Worm (Caenorhabditis elegans) whole organism, L4/young adult: ENCODE data around the gene M142.8.

Experiments used
- W03F9.2 ChIP-seq: fragments of 150-350 bp; optimal IDR thresholded peaks from 2 replicates; lab custom pipeline; 2014; ENCODE audit warnings: missing biosample characterization, missing genetic modification characterization
- dao-5 ChIP-seq: sonication (generic microtip); optimal IDR thresholded peaks from 2 replicates; lab custom pipeline; 2016; ENCODE audit warnings: missing genotype, missing genetic modification characterization, moderate library complexity, missing compliant biosample characterization
- him-1 ChIP-seq: sonication (generic microtip); optimal IDR thresholded peaks from 2 replicates; lab custom pipeline; 2016; ENCODE audit warnings: missing genotype, missing genetic modification reagents, missing genetic modification characterization, missing compliant biosample characterization

Gene M142.8

DNA sequence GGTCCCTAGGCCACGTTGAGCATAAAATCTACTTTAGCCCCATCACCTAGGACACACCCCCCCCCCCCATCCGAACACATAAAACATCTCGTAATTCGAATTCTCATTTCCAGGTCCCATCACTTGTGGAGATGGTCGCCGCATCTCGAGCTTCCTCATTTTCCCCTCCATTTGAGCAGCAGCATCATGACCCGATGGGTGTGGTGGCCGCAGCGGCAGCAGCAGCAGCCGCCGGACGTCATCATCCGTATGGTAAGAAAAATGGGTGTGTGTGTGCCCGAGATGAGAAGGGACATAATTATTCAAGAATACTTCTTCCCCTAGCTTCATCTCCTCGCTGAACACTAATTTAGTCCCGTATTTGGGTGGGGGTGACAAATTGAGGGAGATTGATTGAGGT is 12.0 kb upstream of the M142.8 start:
- TF ChIP-seq W03F9.2 (tag; lab: Kevin White, UChicago) (no peak), him-1 (no peak), dao-5 (tag; lab: Kevin White, UChicago) (no peak)

DNA sequence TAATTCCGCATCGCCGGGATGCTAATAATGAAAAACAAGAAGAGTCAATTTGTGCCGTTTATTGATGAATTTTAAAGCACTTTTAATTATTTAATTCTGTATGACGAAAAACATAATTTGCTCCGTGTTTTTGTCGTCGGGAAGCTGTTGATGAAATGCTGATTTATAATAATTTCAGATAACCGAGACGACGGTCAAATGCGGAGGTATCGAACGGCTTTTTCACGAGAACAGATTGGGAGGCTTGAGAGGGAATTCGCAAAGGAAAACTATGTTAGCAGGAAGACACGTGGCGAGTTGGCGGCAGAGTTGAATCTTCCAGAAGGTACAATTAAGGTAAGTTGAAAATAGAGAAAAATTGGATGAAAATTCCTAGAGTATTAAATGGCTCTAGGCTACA is 9.9 kb upstream of the M142.8 start:
- TF ChIP-seq W03F9.2 (tag; lab: Kevin White, UChicago) (no peak), him-1 (no peak), dao-5 (tag; lab: Kevin White, UChicago) (no peak)

DNA sequence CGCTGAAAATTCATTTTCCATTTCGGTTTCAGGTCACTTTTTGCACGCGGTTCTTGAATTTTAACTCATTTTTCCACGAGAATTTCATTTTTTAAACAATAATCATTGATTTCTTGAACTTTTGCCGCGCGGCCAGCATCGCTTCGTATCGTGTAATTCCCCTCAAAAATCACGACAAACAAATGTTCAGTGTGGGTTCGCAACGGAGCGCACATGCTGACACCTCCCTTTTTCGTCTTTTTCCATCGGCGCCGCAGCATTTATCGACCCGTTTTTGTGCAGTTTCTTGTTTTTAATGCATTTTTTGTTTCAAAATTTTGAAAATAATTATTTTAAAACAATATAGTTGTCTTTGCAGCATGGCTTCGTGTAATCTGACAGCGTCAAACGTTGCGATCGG is 2.6 kb upstream of the M142.8 start, which contains the start of gene M142.5:
Gene M142.5 (plus strand): TSS at position 352 of the 400 bp plus-strand sequence.
- TF ChIP-seq dao-5 (tag; lab: Kevin White, UChicago), result no peak
- no peak for TF ChIP-seq him-1
- no peak for TF ChIP-seq W03F9.2 (tag; lab: Kevin White, UChicago)

DNA sequence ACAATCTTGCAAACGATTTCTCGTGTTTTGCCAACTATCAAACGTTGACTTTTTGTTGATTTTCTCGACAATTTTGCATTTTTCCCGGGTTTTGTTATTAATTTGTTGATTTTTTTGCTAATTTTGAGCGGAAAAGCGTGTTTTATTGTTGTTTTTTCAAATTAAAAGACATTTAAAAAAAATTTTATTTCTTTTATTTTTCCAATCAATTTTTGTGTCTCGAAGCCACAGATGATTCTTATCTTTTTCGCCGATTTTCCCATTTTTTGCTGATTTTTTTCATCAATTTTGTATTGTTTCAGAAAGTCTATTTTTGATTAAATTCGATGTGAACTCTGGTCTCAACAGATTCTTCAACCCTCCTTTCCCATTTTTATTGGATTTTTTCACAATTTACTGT is 2.5 kb downstream of the M142.8 start, which contains the start of gene rle-1:
Gene rle-1 (plus strand): TSS at position 301 of the 400 bp plus-strand sequence.
- TF ChIP-seq dao-5 (tag; lab: Kevin White, UChicago) (no peak), him-1 (no peak), W03F9.2 (tag; lab: Kevin White, UChicago) (no peak)

DNA sequence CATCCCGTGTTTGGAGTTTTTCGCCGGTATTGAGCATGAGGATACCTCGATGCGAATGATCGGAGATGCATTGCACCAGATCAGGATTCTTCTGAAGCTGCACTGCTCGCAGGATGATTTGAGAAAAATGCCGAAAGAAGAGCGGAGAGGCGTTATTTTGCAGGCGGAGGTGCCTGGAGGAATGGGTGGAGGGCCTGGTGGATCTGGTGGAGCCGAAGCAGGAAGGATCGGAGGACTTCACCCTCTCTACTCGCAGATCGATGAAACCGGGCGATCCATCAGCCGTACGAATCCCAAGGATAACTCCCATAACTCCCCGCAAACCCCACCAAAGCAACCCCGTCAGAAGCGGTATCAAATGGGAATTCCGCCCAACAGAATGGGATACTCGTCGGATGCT is 5.8 kb downstream of the M142.8 start:
- TF ChIP-seq W03F9.2 (tag; lab: Kevin White, UChicago), result no peak
- no peak for TF ChIP-seq him-1
- no peak for TF ChIP-seq dao-5 (tag; lab: Kevin White, UChicago)

DNA sequence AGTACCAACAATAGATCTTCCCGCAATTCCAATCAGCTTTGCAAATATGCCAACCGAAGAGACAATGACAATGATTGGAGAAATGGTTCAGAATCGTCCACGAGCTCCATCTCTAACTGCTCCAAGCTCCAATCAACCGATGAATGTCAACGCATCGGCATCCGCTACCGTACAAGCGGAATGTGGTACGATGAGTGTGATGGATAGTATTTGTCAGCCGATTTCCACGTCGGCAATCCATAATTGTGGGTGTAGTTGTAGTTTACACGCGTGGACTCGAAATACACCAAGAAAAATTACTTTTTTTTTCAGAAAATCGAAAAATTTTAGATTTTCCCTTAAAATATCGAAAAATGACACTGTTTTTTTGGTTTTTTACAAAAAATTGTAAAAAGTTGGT is 9.5 kb downstream of the M142.8 start:
- no peak for TF ChIP-seq W03F9.2 (tag; lab: Kevin White, UChicago)
- TF ChIP-seq dao-5 (tag; lab: Kevin White, UChicago), result no peak
- TF ChIP-seq him-1, result no peak

DNA sequence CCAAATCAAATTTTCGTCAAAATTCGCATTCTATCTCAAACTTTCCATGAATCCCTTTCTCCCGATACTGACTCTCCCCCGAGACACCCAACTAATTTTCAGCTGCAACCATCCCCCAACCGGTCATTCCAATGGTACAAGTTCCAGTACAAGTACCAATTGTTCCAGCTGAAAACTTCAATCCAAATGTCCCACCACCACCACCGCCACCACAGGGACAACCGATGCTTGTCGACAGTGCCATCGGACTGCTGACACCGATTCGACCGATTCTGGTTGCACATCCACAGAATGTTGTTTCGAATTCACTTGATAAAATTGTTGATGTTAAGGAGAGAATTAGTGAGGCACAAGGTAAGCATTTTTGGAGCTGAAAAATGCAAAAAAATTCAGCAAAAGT is 12.1 kb downstream of the M142.8 start:
- no peak for TF ChIP-seq W03F9.2 (tag; lab: Kevin White, UChicago)
- TF ChIP-seq him-1, result no peak
- TF ChIP-seq dao-5 (tag; lab: Kevin White, UChicago), result no peak

DNA sequence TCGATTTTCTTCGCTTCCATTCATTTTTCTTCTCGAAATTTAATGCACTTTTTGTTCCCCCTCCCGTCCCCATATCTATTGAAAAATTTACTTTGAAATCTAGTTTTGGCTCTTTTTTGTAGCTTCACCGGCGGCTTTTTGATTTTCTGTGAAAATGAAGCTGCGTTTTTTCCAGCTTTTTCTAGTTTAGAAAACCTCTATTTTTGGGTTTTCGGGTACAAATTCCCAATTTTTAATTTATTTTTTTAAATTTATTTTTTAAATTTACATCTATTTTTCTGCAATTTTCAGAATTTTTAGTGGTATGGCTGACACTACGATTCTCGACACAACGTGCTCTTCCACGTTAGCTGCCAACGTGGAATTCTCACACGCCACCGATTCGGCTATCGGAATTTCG is 13.7 kb downstream of the M142.8 start, which contains the start of gene strd-1:
Gene strd-1 (plus strand): TSS at position 301 of the 400 bp plus-strand sequence.
- TF ChIP-seq him-1 (no peak), W03F9.2 (tag; lab: Kevin White, UChicago) (no peak), dao-5 (tag; lab: Kevin White, UChicago) (no peak)

DNA sequence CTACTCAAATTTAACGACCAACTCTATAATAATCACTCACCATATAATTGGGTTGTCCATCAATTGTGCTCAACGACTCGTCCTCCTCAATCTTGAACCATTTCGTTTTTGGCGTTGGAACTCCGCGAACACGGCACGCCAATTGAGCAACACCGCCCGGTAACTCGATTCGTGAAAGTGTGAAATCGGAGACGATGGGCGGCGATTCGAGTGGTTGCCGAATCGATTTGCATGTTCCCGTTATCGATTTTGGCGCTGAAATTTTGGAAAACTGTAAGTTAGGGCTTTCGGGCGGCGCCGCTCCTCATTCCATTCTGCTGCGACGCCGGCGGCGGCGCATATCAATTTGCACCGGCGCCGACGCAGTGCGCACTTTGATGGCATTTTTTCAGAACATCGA is 18.3 kb downstream of the M142.8 start:
- no peak for TF ChIP-seq him-1
- TF ChIP-seq dao-5 (tag; lab: Kevin White, UChicago), result no peak
- no peak for TF ChIP-seq W03F9.2 (tag; lab: Kevin White, UChicago)

DNA sequence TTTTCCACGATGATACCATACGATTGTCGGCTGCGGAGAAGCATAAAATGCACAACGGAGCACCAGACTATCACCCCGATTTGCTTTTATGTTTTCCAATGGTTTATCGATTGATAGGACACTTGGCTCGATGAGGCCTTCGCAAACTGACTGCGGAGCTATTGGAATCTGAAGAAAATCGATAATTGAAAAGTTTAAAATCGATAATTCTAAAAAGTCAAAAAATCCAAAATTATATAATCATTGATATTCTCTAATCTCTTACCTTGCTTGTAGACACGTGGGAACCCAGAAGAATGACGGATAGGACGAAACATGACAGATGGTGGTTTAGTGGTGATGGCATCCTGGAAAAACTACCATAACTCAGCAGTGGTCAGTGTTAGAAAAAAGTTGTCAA is 19.7 kb downstream of the M142.8 start, which contains the start of gene zig-5:
Gene zig-5 (minus strand): TSS at position 349 of the 400 bp plus-strand sequence.
- TF ChIP-seq W03F9.2 (tag; lab: Kevin White, UChicago), result no peak
- TF ChIP-seq him-1, result no peak
- TF ChIP-seq dao-5 (tag; lab: Kevin White, UChicago), result no peak

DNA sequence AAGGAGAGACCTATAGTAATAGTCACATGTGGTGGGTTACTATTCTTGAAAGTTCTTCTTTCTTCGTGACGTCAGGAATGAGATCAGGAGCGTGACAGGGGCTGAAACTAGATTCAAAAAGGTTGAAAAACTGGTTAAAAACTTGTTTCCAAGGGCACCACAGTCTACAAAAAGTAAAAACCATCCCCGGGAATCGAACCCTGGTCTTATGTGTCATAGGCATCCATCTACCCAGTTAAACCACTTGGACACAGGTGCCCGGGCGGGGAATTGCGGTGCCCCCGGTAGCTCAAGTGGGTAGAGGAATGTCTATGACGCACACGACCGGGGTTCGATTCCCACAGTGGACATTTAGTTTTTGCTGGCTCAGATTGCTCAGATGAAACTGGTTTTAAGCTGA is 23.8 kb downstream of the M142.8 start:
- TF ChIP-seq W03F9.2 (tag; lab: Kevin White, UChicago), result no peak
- no peak for TF ChIP-seq dao-5 (tag; lab: Kevin White, UChicago)
- TF ChIP-seq him-1, result no peak

DNA sequence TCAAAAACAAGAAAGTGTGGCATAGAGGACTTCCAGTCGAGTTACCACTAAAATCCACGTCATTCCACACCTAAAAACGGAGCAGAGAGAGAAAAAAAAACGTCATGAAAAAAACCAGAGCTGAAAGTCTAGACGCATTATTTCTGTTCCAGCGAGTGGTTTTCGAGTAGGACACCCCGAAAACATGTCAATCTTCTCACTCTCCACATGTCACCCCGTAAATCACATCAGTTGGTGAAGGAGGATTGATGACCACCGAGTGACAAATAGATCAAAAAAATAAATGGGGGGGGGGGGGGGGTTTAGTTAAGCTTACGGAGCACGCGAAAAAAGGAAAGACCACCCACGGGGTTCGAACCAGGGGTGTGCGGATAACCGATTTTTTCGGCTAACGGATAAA is 24.3 kb downstream of the M142.8 start:
- TF ChIP-seq dao-5 (tag; lab: Kevin White, UChicago) (no peak), him-1 (no peak), W03F9.2 (tag; lab: Kevin White, UChicago) (no peak)

DNA sequence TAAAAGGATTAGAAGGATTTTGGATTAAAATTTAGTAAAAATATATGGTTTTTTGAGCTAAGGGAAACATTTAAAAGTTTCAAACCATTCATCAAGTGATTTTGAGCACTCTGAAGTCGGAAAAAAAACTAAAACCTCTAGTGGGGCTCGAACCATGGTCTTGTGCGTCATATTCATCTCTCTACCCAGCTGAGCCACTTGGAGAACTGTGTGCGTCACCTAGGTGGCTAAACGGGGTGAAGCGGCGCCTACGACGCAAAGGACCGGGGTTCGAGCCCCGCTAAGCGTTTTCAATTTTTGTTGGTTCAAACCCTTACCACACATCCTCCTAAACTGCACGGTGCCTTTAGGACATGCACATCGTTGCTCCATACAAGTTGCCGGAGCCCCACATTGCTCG is 27.0 kb downstream of the M142.8 start:
- TF ChIP-seq him-1 (no peak), W03F9.2 (tag; lab: Kevin White, UChicago) (no peak), dao-5 (tag; lab: Kevin White, UChicago) (no peak)

DNA sequence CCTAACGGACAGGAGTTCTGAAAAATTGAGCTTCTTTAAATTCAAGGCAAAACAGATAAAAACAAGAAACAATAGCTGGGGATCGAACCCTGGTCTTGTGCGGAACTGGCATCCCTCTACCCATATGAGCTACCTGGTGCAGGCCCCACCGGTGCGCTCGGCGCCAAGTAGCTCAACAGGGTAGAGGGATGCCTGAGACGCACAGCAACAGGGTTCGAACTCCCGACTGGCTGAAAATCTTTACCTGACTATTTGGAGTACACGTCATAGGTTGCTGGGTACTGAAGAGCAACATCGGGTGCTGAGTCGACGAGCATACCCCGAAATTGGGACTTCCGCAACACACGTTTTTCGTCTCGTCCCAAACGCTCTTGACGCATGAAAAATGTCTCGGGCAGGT is 29.5 kb downstream of the M142.8 start:
- TF ChIP-seq him-1, result no peak
- no peak for TF ChIP-seq dao-5 (tag; lab: Kevin White, UChicago)
- no peak for TF ChIP-seq W03F9.2 (tag; lab: Kevin White, UChicago)

DNA sequence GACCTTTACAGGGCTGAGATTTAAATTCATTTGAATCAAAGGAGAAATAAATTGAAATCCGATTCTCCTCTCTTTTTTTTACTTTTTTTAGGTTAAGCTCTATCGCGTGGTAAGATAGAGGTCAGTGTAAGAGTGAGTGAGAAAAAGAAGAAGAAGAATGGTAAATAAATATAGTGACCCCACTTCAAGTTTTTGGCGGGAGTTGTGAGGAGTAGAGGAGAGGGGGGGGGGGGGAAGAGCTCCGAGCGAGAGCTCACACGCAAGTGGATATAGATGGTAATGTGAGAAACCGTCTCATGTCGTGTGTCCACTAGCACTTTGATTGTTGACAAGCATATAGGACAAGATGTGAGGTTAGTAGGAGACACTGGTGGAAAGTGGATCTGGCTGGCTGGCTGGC is 33.6 kb downstream of the M142.8 start, which contains the start of gene W05B2.2:
Gene W05B2.2 (minus strand): TSS at position 101 of the 400 bp plus-strand sequence.
- TF ChIP-seq him-1, result no peak
- no peak for TF ChIP-seq dao-5 (tag; lab: Kevin White, UChicago)
- TF ChIP-seq W03F9.2 (tag; lab: Kevin White, UChicago), result no peak
